Fruit fly (Drosophila melanogaster) whole organism, embryonic: ENCODE measurements around the gene ppl.

Experiments
- ATbp ChIP-seq: fragments of 200-800 bp; sonication (Bioruptor generic); optimal IDR thresholded peaks from 2 replicates; lab custom pipeline; 2017; ENCODE audit warnings: missing biosample characterization, mild to moderate bottlenecking, missing genetic modification characterization, missing genetic modification reagents
- Awh ChIP-seq: fragments of 200-800 bp; sonication (Bioruptor generic); IDR thresholded peaks from 2 replicates; pipeline ENCODE4, ENCODE4 v1.3.6; 2022; ENCODE audit warnings: missing biosample characterization, missing genetic modification characterization
- BtbVII ChIP-seq: fragments of 200-800 bp; sonication (Bioruptor generic); optimal IDR thresholded peaks from 3 replicates; lab custom pipeline; 2017; ENCODE audit warnings: missing biosample characterization, mild to moderate bottlenecking, missing genetic modification characterization
- CG10565 ChIP-seq: fragments of 200-800 bp; sonication (Bioruptor generic); optimal IDR thresholded peaks from 3 replicates; lab custom pipeline; 2016; ENCODE audit warnings: missing biosample characterization, mild to moderate bottlenecking, missing genetic modification characterization
- CG11723 ChIP-seq: fragments of 200-800 bp; sonication (Bioruptor generic); optimal IDR thresholded peaks from 2 replicates; lab custom pipeline; 2017; ENCODE audit warnings: missing biosample characterization, mild to moderate bottlenecking, missing genetic modification characterization
- CG15269 ChIP-seq: fragments of 200-800 bp; sonication (Bioruptor generic); optimal IDR thresholded peaks from 2 replicates; lab custom pipeline; 2018; ENCODE audit warnings: missing biosample characterization, mild to moderate bottlenecking, missing genetic modification characterization, moderate library complexity
- CG1603 ChIP-seq: fragments of 200-800 bp; sonication (Bioruptor generic); optimal IDR thresholded peaks from 2 replicates; lab custom pipeline; 2019; ENCODE audit warnings: missing biosample characterization, mild to moderate bottlenecking, missing genetic modification characterization, moderate library complexity
- CG18599 ChIP-seq: fragments of 200-800 bp; sonication (Bioruptor generic); optimal IDR thresholded peaks from 3 replicates; lab custom pipeline; 2017; ENCODE audit warnings: missing biosample characterization, missing genetic modification characterization, mild to moderate bottlenecking, moderate library complexity, missing genetic modification reagents
- CG18619 ChIP-seq: fragments of 200-800 bp; sonication (Bioruptor generic); optimal IDR thresholded peaks from 3 replicates; lab custom pipeline; 2017; ENCODE audit warnings: missing biosample characterization, mild to moderate bottlenecking, missing genetic modification characterization
- CG2678 ChIP-seq: fragments of 200-800 bp; sonication (Bioruptor generic); optimal IDR thresholded peaks from 3 replicates; lab custom pipeline; 2019; ENCODE audit warnings: missing biosample characterization, mild to moderate bottlenecking, missing genetic modification characterization, moderate library complexity
- CG2712 ChIP-seq: fragments of 200-800 bp; optimal IDR thresholded peaks from 3 replicates; lab custom pipeline; 2019; ENCODE audit warnings: missing biosample characterization, mild to moderate bottlenecking, missing genetic modification characterization, moderate library complexity
- CG30403 ChIP-seq: fragments of 200-800 bp; sonication (Bioruptor generic); optimal IDR thresholded peaks from 3 replicates; lab custom pipeline; 2016; ENCODE audit warnings: missing biosample characterization, missing genetic modification characterization
- CG31365 ChIP-seq: fragments of 200-800 bp; sonication (Bioruptor generic); optimal IDR thresholded peaks from 2 replicates; lab custom pipeline; 2018; ENCODE audit warnings: missing biosample characterization, mild to moderate bottlenecking, missing genetic modification characterization
- CG4360 ChIP-seq: fragments of 200-800 bp; sonication (Bioruptor generic); IDR thresholded peaks from 2 replicates; pipeline ENCODE4 v1.3.6; 2022; ENCODE audit warnings: missing biosample characterization, missing genetic modification characterization
- CG4424 ChIP-seq: fragments of 200-800 bp; sonication (Bioruptor generic); optimal IDR thresholded peaks from 3 replicates; lab custom pipeline; 2016; ENCODE audit warnings: missing biosample characterization, missing genetic modification characterization
- CG6689 ChIP-seq: fragments of 200-800 bp; sonication (Bioruptor generic); IDR thresholded peaks from 2 replicates; pipeline ENCODE4 v1.3.6; 2022; ENCODE audit warnings: missing biosample characterization, missing genetic modification characterization
- CG8388 ChIP-seq: fragments of 200-800 bp; sonication (Bioruptor generic); optimal IDR thresholded peaks from 2 replicates; lab custom pipeline; 2019; ENCODE audit warnings: missing biosample characterization, mild to moderate bottlenecking, missing genetic modification characterization, moderate library complexity
- CG8944 ChIP-seq: fragments of 200-800 bp; sonication (Bioruptor generic); optimal IDR thresholded peaks from 3 replicates; lab custom pipeline; 2016; ENCODE audit warnings: missing biosample characterization, missing genetic modification characterization
- CG9609 ChIP-seq: fragments of 200-800 bp; sonication (Bioruptor generic); optimal IDR thresholded peaks from 3 replicates; lab custom pipeline; 2016; ENCODE audit warnings: missing biosample characterization, missing genetic modification characterization
- D19B ChIP-seq: fragments of 200-800 bp; sonication (Bioruptor generic); optimal IDR thresholded peaks from 2 replicates; lab custom pipeline; 2017; ENCODE audit warnings: missing biosample characterization, mild to moderate bottlenecking, missing genetic modification characterization
- Doc2 ChIP-seq: fragments of 200-800 bp; sonication (Bioruptor generic); IDR thresholded peaks from 2 replicates; pipeline ENCODE4 v1.3.6; 2022; ENCODE audit warnings: missing biosample characterization, missing genetic modification characterization
- Drgx ChIP-seq: fragments of 200-800 bp; sonication (Bioruptor generic); IDR thresholded peaks from 2 replicates; pipeline ENCODE4 v1.3.6; 2022; ENCODE audit warnings: missing biosample characterization, missing genetic modification characterization
- Ets97D ChIP-seq: fragments of 200-800 bp; sonication (Bioruptor generic); optimal IDR thresholded peaks from 3 replicates; lab custom pipeline; 2016; ENCODE audit warnings: missing biosample characterization, missing genetic modification characterization
- Hr51 ChIP-seq, 2 experiments: fragments of 200-800 bp; sonication (Bioruptor generic); optimal IDR thresholded peaks; 2 replicates in 1 of 2; 3 replicates in 1 of 2; lab custom pipeline; 2016 to 2018; ENCODE audit warnings: missing biosample characterization in 2 of 2, missing genetic modification characterization in 2 of 2, mild to moderate bottlenecking in 1 of 2, moderate library complexity in 1 of 2
- Med ChIP-seq: fragments of 200-800 bp; sonication (Bioruptor generic); peaks from one replicate; lab custom pipeline; 2016; ENCODE audit warnings: missing biosample characterization, missing genetic modification characterization, mild to moderate bottlenecking, inconsistent platforms, moderate library complexity
- Oli ChIP-seq: fragments of 200-800 bp; sonication (Bioruptor generic); optimal IDR thresholded peaks from 2 replicates; lab custom pipeline; 2018; ENCODE audit warnings: missing biosample characterization, mild to moderate bottlenecking, missing genetic modification characterization, moderate library complexity
- PHDP ChIP-seq: fragments of 200-800 bp; sonication (Bioruptor generic); optimal IDR thresholded peaks from 3 replicates; lab custom pipeline; 2018; ENCODE audit warnings: missing biosample characterization, mild to moderate bottlenecking, missing genetic modification characterization, moderate library complexity
- Rx ChIP-seq: fragments of 200-800 bp; sonication (Bioruptor generic); IDR thresholded peaks from 2 replicates; pipeline ENCODE4 v1.3.6; 2022; ENCODE audit warnings: missing biosample characterization, missing genetic modification characterization
- Stat92E ChIP-seq, 3 experiments: fragments of >200 bp in 2 of 3; fragments of 200-800 bp in 1 of 3; sonication (Bioruptor generic) in 1 of 3; optimal IDR thresholded peaks; 2 replicates each; lab custom pipeline; 2017 to 2019; ENCODE audit warnings: missing biosample characterization in 3 of 3, missing genetic modification characterization in 3 of 3, mild to moderate bottlenecking in 1 of 3, moderate library complexity in 1 of 3
- al ChIP-seq: fragments of 200-800 bp; sonication (Bioruptor generic); IDR thresholded peaks from 2 replicates; pipeline ENCODE4 v1.3.6; 2022; ENCODE audit warnings: missing biosample characterization, missing genetic modification characterization
- amos ChIP-seq: fragments of 200-800 bp; sonication (Bioruptor generic); IDR thresholded peaks from 2 replicates; pipeline ENCODE4 v1.3.6; 2022; ENCODE audit warnings: missing biosample characterization, missing genetic modification characterization; ENCODE audit not compliant: partially characterized antibody
- chif ChIP-seq, 2 experiments: fragments of 200-800 bp; sonication (Bioruptor generic); optimal IDR thresholded peaks; 3 replicates each; lab custom pipeline; 2016; ENCODE audit warnings: missing biosample characterization in 2 of 2, missing genetic modification characterization in 2 of 2
- danr ChIP-seq: fragments of 200-800 bp; sonication (Bioruptor generic); IDR thresholded peaks from 2 replicates; pipeline ENCODE4 v1.3.6; 2022; ENCODE audit warnings: missing biosample characterization, missing genetic modification characterization
- disco-r ChIP-seq: fragments of 200-800 bp; sonication (Bioruptor generic); optimal IDR thresholded peaks from 2 replicates; lab custom pipeline; 2016; ENCODE audit warnings: missing biosample characterization, missing genetic modification characterization
- dmrt99B ChIP-seq: fragments of 200-800 bp; sonication (Bioruptor generic); optimal IDR thresholded peaks from 2 replicates; lab custom pipeline; 2018; ENCODE audit warnings: missing biosample characterization, mild to moderate bottlenecking, missing genetic modification characterization, moderate library complexity
- fd96Cb ChIP-seq: fragments of 200-800 bp; sonication (Bioruptor generic); optimal IDR thresholded peaks from 2 replicates; lab custom pipeline; 2018; ENCODE audit warnings: missing biosample characterization, mild to moderate bottlenecking, missing genetic modification characterization, moderate library complexity
- ftz-f1 ChIP-seq: fragments of 200-800 bp; sonication (Bioruptor generic); optimal IDR thresholded peaks from 2 replicates; lab custom pipeline; 2016; ENCODE audit warnings: missing biosample characterization, missing genetic modification characterization
- inv ChIP-seq: fragments of 200-800 bp; sonication (Bioruptor generic); IDR thresholded peaks from 2 replicates; pipeline ENCODE4 v1.3.6; 2022; ENCODE audit warnings: missing biosample characterization, missing genetic modification characterization; ENCODE audit not compliant: partially characterized antibody
- mam ChIP-seq: fragments of 200-800 bp; sonication (Bioruptor generic); optimal IDR thresholded peaks from 3 replicates; lab custom pipeline; 2016; ENCODE audit warnings: missing biosample characterization, missing genetic modification characterization
- odd ChIP-seq: fragments of 200-800 bp; sonication (Bioruptor generic); optimal IDR thresholded peaks from 2 replicates; lab custom pipeline; 2017; ENCODE audit warnings: missing biosample characterization, mild to moderate bottlenecking, missing genetic modification characterization
- sc ChIP-seq, 3 experiments: fragments of >200 bp in 2 of 3; fragments of 200-800 bp in 1 of 3; sonication (Bioruptor generic) in 1 of 3; optimal IDR thresholded peaks; 2 replicates in 2 of 3; 3 replicates in 1 of 3; lab custom pipeline; 2017; ENCODE audit warnings: mild to moderate bottlenecking in 1 of 3, missing biosample characterization in 1 of 3, missing genetic modification characterization in 1 of 3, missing genetic modification reagents in 1 of 3
- shn ChIP-seq: fragments of 200-800 bp; sonication (Bioruptor generic); optimal IDR thresholded peaks from 3 replicates; lab custom pipeline; 2016; ENCODE audit warnings: missing biosample characterization, missing genetic modification characterization
- sisA ChIP-seq: fragments of 200-800 bp; sonication (Bioruptor generic); IDR thresholded peaks from 2 replicates; pipeline ENCODE4 v1.3.6; 2022; ENCODE audit warnings: missing biosample characterization, missing genetic modification characterization
- sna ChIP-seq: fragments of 200-800 bp; sonication (Bioruptor generic); IDR thresholded peaks from 2 replicates; pipeline ENCODE4 v1.3.6; 2022; ENCODE audit warnings: missing biosample characterization, missing genetic modification characterization; ENCODE audit not compliant: partially characterized antibody
- sob ChIP-seq: fragments of 200-800 bp; sonication (Bioruptor generic); IDR thresholded peaks from 2 replicates; pipeline ENCODE4 v1.3.6; 2022; ENCODE audit warnings: missing biosample characterization, missing genetic modification characterization
- tap ChIP-seq: fragments of 200-800 bp; optimal IDR thresholded peaks from 3 replicates; lab custom pipeline; 2019; ENCODE audit warnings: missing biosample characterization, mild to moderate bottlenecking, missing genetic modification characterization, moderate library complexity
- tio ChIP-seq: fragments of 200-800 bp; sonication (Bioruptor generic); optimal IDR thresholded peaks from 2 replicates; lab custom pipeline; 2017; ENCODE audit warnings: missing biosample characterization, missing genetic modification characterization, inconsistent platforms
- zf30C ChIP-seq: fragments of 200-800 bp; sonication (Bioruptor generic); optimal IDR thresholded peaks from 3 replicates; lab custom pipeline; 2018; ENCODE audit warnings: missing biosample characterization, mild to moderate bottlenecking, missing genetic modification characterization

ppl gene

dm6 chr3L:21253761-21254523, 27.4 kb downstream of the ppl start (continued):
- no peak for TF ChIP-seq sc (optimal IDR thresholded peaks at IDR 0.05; lab: Kevin White, UChicago)
- no peak for TF ChIP-seq sc (GFP tag; optimal IDR thresholded peaks at IDR 0.05; lab: Kevin White, UChicago)
- TF ChIP-seq ATbp = peak; percentile 10
- TF ChIP-seq Doc2 (GFP tag; lab: Robert Waterston, UW) = no peak
- TF ChIP-seq sna (GFP tag; lab: Robert Waterston, UW) = no peak
- peak; percentile 12 for TF ChIP-seq Med (GFP tag; lab: Kevin White, UChicago)
- TF ChIP-seq amos (GFP tag; lab: Robert Waterston, UW) = no peak
- TF ChIP-seq PHDP = peak; percentile 31
- TF ChIP-seq shn (GFP tag; lab: Kevin White, UChicago) = no peak
- TF ChIP-seq Rx (GFP tag; lab: Robert Waterston, UW) = no peak
- peak; percentile 42 for TF ChIP-seq CG8388 (GFP tag; lab: Kevin White, UChicago)
- no peak for TF ChIP-seq odd (GFP tag; lab: Kevin White, UChicago)
- no peak for TF ChIP-seq disco-r
- no peak for TF ChIP-seq BtbVII (GFP tag; lab: Kevin White, UChicago)
- TF ChIP-seq CG2678 (tag; lab: Kevin White, UChicago) = peak; percentile 58
- TF ChIP-seq D19B (GFP tag; lab: Kevin White, UChicago) = no peak
- peak; percentile 60 for TF ChIP-seq CG4424
- TF ChIP-seq CG18619 (GFP tag; lab: Kevin White, UChicago) = no peak
- no peak for TF ChIP-seq inv (GFP tag; lab: Robert Waterston, UW)
- TF ChIP-seq CG6689 (GFP tag; lab: Robert Waterston, UW) = peak; percentile 18; the same call in 1 of the 2 replicates
- no peak for TF ChIP-seq CG8944
- TF ChIP-seq chif (GFP tag; optimal IDR thresholded peaks at IDR 0.05; lab: Kevin White, UChicago) = peak; percentile 36 to 52
- TF ChIP-seq CG15269 (tag; lab: Kevin White, UChicago) = peak; percentile 21
- TF ChIP-seq Awh = 0 out of 2 replicates have a peak, but pooled peaks have one; percentile 47
- no peak for TF ChIP-seq Ets97D
- TF ChIP-seq CG1603 = peak; percentile 67
- TF ChIP-seq ftz-f1 (GFP tag; lab: Kevin White, UChicago) = no peak
- no peak for TF ChIP-seq CG18599 (GFP tag; lab: Kevin White, UChicago)
- peak; percentile 49 for TF ChIP-seq Oli (tag; lab: Kevin White, UChicago)
- no peak for TF ChIP-seq CG31365
- no peak for TF ChIP-seq zf30C
- TF ChIP-seq fd96Cb (tag; lab: Kevin White, UChicago) = peak; percentile 62
- TF ChIP-seq dmrt99B (tag; lab: Kevin White, UChicago) = peak; percentile 56
- no peak for TF ChIP-seq CG4360 (GFP tag; lab: Robert Waterston, UW)
- peak; percentile 8 for TF ChIP-seq mam (GFP tag; lab: Kevin White, UChicago)
- no peak for TF ChIP-seq Stat92E (GFP tag; optimal IDR thresholded peaks at IDR 0.05; lab: Kevin White, UChicago)
- TF ChIP-seq sob (GFP tag; lab: Robert Waterston, UW) = 0 out of 2 replicates have a peak, but pooled peaks have one; percentile 32
- no peak for TF ChIP-seq CG11723 (GFP tag; lab: Kevin White, UChicago)
- peak in 1 of 2 experiments; percentile 69 for TF ChIP-seq Hr51 (GFP tag; optimal IDR thresholded peaks at IDR 0.05; lab: Kevin White, UChicago)
- TF ChIP-seq tap (tag; lab: Kevin White, UChicago) = peak; percentile 55
- peak; percentile 83 for TF ChIP-seq Drgx
- peak; percentile 75 for TF ChIP-seq CG2712 (tag; lab: Kevin White, UChicago)
- TF ChIP-seq sisA (GFP tag; lab: Robert Waterston, UW) = peak; percentile 41; the same call in 1 of the 2 replicates
- TF ChIP-seq CG9609 (GFP tag; lab: Kevin White, UChicago) = no peak
- peak; percentile 51 for TF ChIP-seq CG30403 (GFP tag; lab: Kevin White, UChicago)
- TF ChIP-seq tio (GFP tag; lab: Kevin White, UChicago) = peak; percentile 9
- no peak for TF ChIP-seq al
- TF ChIP-seq danr (GFP tag; lab: Robert Waterston, UW) = no peak
- TF ChIP-seq CG10565 = no peak
